Fruit fly (Drosophila melanogaster) whole organism, embryonic: ENCODE measurements around the gene Cdk5alpha.
A peak's percentile ranks its signal among the peaks of the same experiment; 100 is the strongest.

Source experiments
- Awh ChIP-seq: fragments of 200-800 bp; sonication (Bioruptor generic); IDR thresholded peaks from 2 replicates; pipeline ENCODE4, ENCODE4 v1.3.6; 2022; ENCODE audit warnings: missing biosample characterization, missing genetic modification characterization
- B-H2 ChIP-seq: fragments of 200-800 bp; sonication (Bioruptor generic); optimal IDR thresholded peaks from 2 replicates; lab custom pipeline; 2018; ENCODE audit warnings: missing biosample characterization, mild to moderate bottlenecking, missing genetic modification characterization
- Bdp1 ChIP-seq: fragments of 200-800 bp; sonication (Bioruptor generic); optimal IDR thresholded peaks from 3 replicates; lab custom pipeline; 2016; ENCODE audit warnings: missing biosample characterization, missing genetic modification characterization
- Bgb ChIP-seq: fragments of 200-800 bp; sonication (Bioruptor generic); IDR thresholded peaks from 2 replicates; pipeline ENCODE4 v1.3.6; 2022; ENCODE audit warnings: missing biosample characterization, missing genetic modification characterization; ENCODE audit not compliant: partially characterized antibody
- CG10654 ChIP-seq: fragments of 200-800 bp; sonication (Bioruptor generic); optimal IDR thresholded peaks from 2 replicates; lab custom pipeline; 2016; ENCODE audit warnings: missing biosample characterization, missing genetic modification characterization
- CG10959 ChIP-seq: fragments of 200-800 bp; sonication (Bioruptor generic); IDR thresholded peaks from 2 replicates; pipeline ENCODE4 v1.3.6; 2022; ENCODE audit warnings: missing biosample characterization, missing genetic modification characterization
- CG11723 ChIP-seq: fragments of 200-800 bp; sonication (Bioruptor generic); optimal IDR thresholded peaks from 2 replicates; lab custom pipeline; 2017; ENCODE audit warnings: missing biosample characterization, mild to moderate bottlenecking, missing genetic modification characterization
- CG14014 ChIP-seq: fragments of 200-800 bp; sonication (Bioruptor generic); IDR thresholded peaks from 2 replicates; pipeline ENCODE4 v1.3.6; 2022; ENCODE audit warnings: missing biosample characterization, missing genetic modification characterization
- CG15514 ChIP-seq: fragments of 200-800 bp; sonication (Bioruptor generic); optimal IDR thresholded peaks from 3 replicates; lab custom pipeline; 2017; ENCODE audit warnings: missing biosample characterization, missing genetic modification characterization, mild to moderate bottlenecking, moderate library complexity, missing genetic modification reagents
- CG18262 ChIP-seq: fragments of 200-800 bp; optimal IDR thresholded peaks from 3 replicates; lab custom pipeline; 2019; ENCODE audit warnings: missing biosample characterization, mild to moderate bottlenecking, missing genetic modification characterization, moderate library complexity
- CG18619 ChIP-seq: fragments of 200-800 bp; sonication (Bioruptor generic); optimal IDR thresholded peaks from 3 replicates; lab custom pipeline; 2017; ENCODE audit warnings: missing biosample characterization, mild to moderate bottlenecking, missing genetic modification characterization
- CG18764 ChIP-seq: fragments of 200-800 bp; sonication (Bioruptor generic); optimal IDR thresholded peaks from 3 replicates; lab custom pipeline; 2016; ENCODE audit warnings: missing biosample characterization, missing genetic modification characterization
- CG3065 ChIP-seq: fragments of 200-800 bp; sonication (Bioruptor generic); optimal IDR thresholded peaks from 2 replicates; lab custom pipeline; 2016; ENCODE audit warnings: missing biosample characterization, missing genetic modification characterization
- CG33557 ChIP-seq: fragments of 200-800 bp; sonication (Bioruptor generic); optimal IDR thresholded peaks from 2 replicates; lab custom pipeline; 2019; ENCODE audit warnings: missing biosample characterization, mild to moderate bottlenecking, missing genetic modification characterization, moderate library complexity
- CG3726 ChIP-seq: fragments of 200-800 bp; sonication (Bioruptor generic); IDR thresholded peaks from 3 replicates; pipeline ENCODE4, ENCODE4 v1.3.6; 2022; ENCODE audit warnings: missing biosample characterization, missing genetic modification characterization
- CG3995 ChIP-seq: fragments of 200-800 bp; sonication (Bioruptor generic); optimal IDR thresholded peaks from 3 replicates; lab custom pipeline; 2016; ENCODE audit warnings: missing biosample characterization, missing genetic modification characterization
- CG4328 ChIP-seq: fragments of 200-800 bp; sonication (Bioruptor generic); optimal IDR thresholded peaks from 3 replicates; lab custom pipeline; 2017; ENCODE audit warnings: missing biosample characterization, missing genetic modification reagents, missing genetic modification characterization
- CG4730 ChIP-seq: fragments of 200-800 bp; sonication (Bioruptor generic); IDR thresholded peaks from 2 replicates; pipeline ENCODE4 v1.3.6; 2022; ENCODE audit warnings: missing biosample characterization, missing genetic modification characterization
- CG4820 ChIP-seq: fragments of 200-800 bp; sonication (Bioruptor generic); optimal IDR thresholded peaks from 3 replicates; lab custom pipeline; 2016; ENCODE audit warnings: missing biosample characterization, missing genetic modification characterization
- CG6272 ChIP-seq: fragments of 200-800 bp; sonication (Bioruptor generic); IDR thresholded peaks from 2 replicates; pipeline ENCODE4 v1.3.6; 2022; ENCODE audit warnings: missing biosample characterization, missing genetic modification characterization
- CG7271 ChIP-seq: fragments of 200-800 bp; sonication (Bioruptor generic); optimal IDR thresholded peaks from 2 replicates; lab custom pipeline; 2018; ENCODE audit warnings: missing biosample characterization, mild to moderate bottlenecking, missing genetic modification characterization, moderate library complexity
- Doc3 ChIP-seq: fragments of 200-800 bp; sonication (Bioruptor generic); IDR thresholded peaks from 3 replicates; pipeline ENCODE4 v1.3.6; 2022; ENCODE audit warnings: missing biosample characterization, missing genetic modification characterization; ENCODE audit not compliant: partially characterized antibody
- E2f1 ChIP-seq: fragments of 200-800 bp; sonication (Bioruptor generic); IDR thresholded peaks from 2 replicates; pipeline ENCODE4 v1.3.6; 2022; ENCODE audit warnings: missing biosample characterization, missing genetic modification characterization
- Ets97D ChIP-seq: fragments of 200-800 bp; sonication (Bioruptor generic); optimal IDR thresholded peaks from 3 replicates; lab custom pipeline; 2016; ENCODE audit warnings: missing biosample characterization, missing genetic modification characterization
- GATAe ChIP-seq: fragments of 200-800 bp; sonication (Bioruptor generic); conservative IDR thresholded peaks from 2 replicates; pipeline ENCODE4 v1.3.6; 2022; ENCODE audit warnings: missing biosample characterization, missing genetic modification characterization
- Gug ChIP-seq: fragments of 200-800 bp; sonication (Bioruptor generic); IDR thresholded peaks from 4 replicates; pipeline ENCODE4 v1.3.6; 2022; ENCODE audit warnings: missing biosample characterization, missing genetic modification characterization
- HLH54F ChIP-seq: fragments of 200-800 bp; sonication (Bioruptor generic); optimal IDR thresholded peaks from 3 replicates; lab custom pipeline; 2016; ENCODE audit warnings: missing biosample characterization, missing genetic modification characterization
- Hey ChIP-seq: fragments of 200-800 bp; sonication (Bioruptor generic); optimal IDR thresholded peaks from 3 replicates; lab custom pipeline; 2018; ENCODE audit warnings: missing biosample characterization, mild to moderate bottlenecking, missing genetic modification characterization
- MBD-R2 ChIP-seq: fragments of 200-800 bp; sonication (Bioruptor generic); IDR thresholded peaks from 2 replicates; pipeline ENCODE4 v1.3.6; 2022; ENCODE audit warnings: missing biosample characterization, missing genetic modification characterization
- Mad ChIP-seq: fragments of 200-800 bp; sonication (Bioruptor generic); optimal IDR thresholded peaks from 2 replicates; lab custom pipeline; 2016; ENCODE audit warnings: missing biosample characterization, missing genetic modification characterization
- Mes4 ChIP-seq: fragments of 200-800 bp; sonication (Bioruptor generic); optimal IDR thresholded peaks from 2 replicates; lab custom pipeline; 2016; ENCODE audit warnings: missing biosample characterization, missing genetic modification characterization
- Neu2 ChIP-seq: fragments of 200-800 bp; sonication (Bioruptor generic); optimal IDR thresholded peaks from 3 replicates; lab custom pipeline; 2016; ENCODE audit warnings: missing biosample characterization, missing genetic modification characterization, borderline replicate concordance
- PHDP ChIP-seq: fragments of 200-800 bp; sonication (Bioruptor generic); optimal IDR thresholded peaks from 3 replicates; lab custom pipeline; 2018; ENCODE audit warnings: missing biosample characterization, mild to moderate bottlenecking, missing genetic modification characterization, moderate library complexity
- Poxn ChIP-seq: fragments of 200-800 bp; sonication (Bioruptor generic); IDR thresholded peaks from 2 replicates; pipeline ENCODE4 v1.3.6; 2022; ENCODE audit warnings: missing biosample characterization, missing genetic modification characterization
- ab ChIP-seq: fragments of 200-800 bp; sonication (Bioruptor generic); optimal IDR thresholded peaks from 2 replicates; lab custom pipeline; 2016; ENCODE audit warnings: missing biosample characterization, missing genetic modification characterization
- ap ChIP-seq: fragments of 200-800 bp; sonication (Bioruptor generic); IDR thresholded peaks from 2 replicates; pipeline ENCODE4 v1.3.6; 2022; ENCODE audit warnings: missing biosample characterization, missing genetic modification characterization
- bsh ChIP-seq, 2 experiments: fragments of 200-800 bp; sonication (Bioruptor generic); optimal IDR thresholded peaks; 2 replicates each; lab custom pipeline; 2017 to 2018; ENCODE audit warnings: mild to moderate bottlenecking in 2 of 2, missing biosample characterization in 2 of 2, missing genetic modification characterization in 2 of 2, moderate library complexity in 1 of 2
- cad ChIP-seq: fragments of >200 bp; optimal IDR thresholded peaks from 2 replicates; lab custom pipeline; 2017; ENCODE audit warnings: missing biosample characterization, missing genetic modification characterization
- cas ChIP-seq: fragments of 200-800 bp; sonication (Bioruptor generic); IDR thresholded peaks from 2 replicates; pipeline ENCODE4 v1.3.6; 2022; ENCODE audit warnings: missing biosample characterization, missing genetic modification characterization
- disco-r ChIP-seq: fragments of 200-800 bp; sonication (Bioruptor generic); optimal IDR thresholded peaks from 2 replicates; lab custom pipeline; 2016; ENCODE audit warnings: missing biosample characterization, missing genetic modification characterization
- nmo ChIP-seq: fragments of 200-800 bp; sonication (Bioruptor generic); optimal IDR thresholded peaks from 2 replicates; lab custom pipeline; 2018; ENCODE audit warnings: missing biosample characterization, mild to moderate bottlenecking, missing genetic modification characterization, moderate library complexity
- org-1 ChIP-seq: fragments of 200-800 bp; sonication (Bioruptor generic); optimal IDR thresholded peaks from 2 replicates; lab custom pipeline; 2017; ENCODE audit warnings: missing biosample characterization, missing genetic modification characterization
- otp ChIP-seq: fragments of 200-800 bp; sonication (Bioruptor generic); IDR thresholded peaks from 3 replicates; pipeline ENCODE4, ENCODE4 v1.3.6; 2022; ENCODE audit warnings: missing biosample characterization, missing genetic modification characterization
- pb ChIP-seq: fragments of 200-800 bp; sonication (Bioruptor generic); optimal IDR thresholded peaks from 3 replicates; lab custom pipeline; 2016; ENCODE audit warnings: missing biosample characterization, missing genetic modification characterization
- pnt ChIP-seq: fragments of 200-800 bp; sonication (Bioruptor generic); optimal IDR thresholded peaks from 3 replicates; lab custom pipeline; 2016; ENCODE audit warnings: missing biosample characterization, missing genetic modification characterization
- psq ChIP-seq: fragments of 200-800 bp; sonication (Bioruptor generic); optimal IDR thresholded peaks from 2 replicates; lab custom pipeline; 2017; ENCODE audit warnings: missing biosample characterization, missing genetic modification characterization
- schlank ChIP-seq: fragments of 200-800 bp; sonication (Bioruptor generic); optimal IDR thresholded peaks from 2 replicates; lab custom pipeline; 2018; ENCODE audit warnings: missing biosample characterization, mild to moderate bottlenecking, missing genetic modification characterization
- sna ChIP-seq: fragments of 200-800 bp; sonication (Bioruptor generic); IDR thresholded peaks from 2 replicates; pipeline ENCODE4 v1.3.6; 2022; ENCODE audit warnings: missing biosample characterization, missing genetic modification characterization; ENCODE audit not compliant: partially characterized antibody
- stwl ChIP-seq: fragments of 200-800 bp; sonication (Bioruptor generic); optimal IDR thresholded peaks from 3 replicates; lab custom pipeline; 2018; ENCODE audit warnings: missing biosample characterization, mild to moderate bottlenecking, missing genetic modification characterization, moderate library complexity
- tll ChIP-seq, 2 experiments: fragments of 200-800 bp in 1 of 2; fragments of >200 bp in 1 of 2; sonication (Bioruptor generic) in 1 of 2; optimal IDR thresholded peaks; 2 replicates each; lab custom pipeline; 2017 to 2019; ENCODE audit warnings: missing biosample characterization in 2 of 2, missing genetic modification characterization in 2 of 2, mild to moderate bottlenecking in 1 of 2, moderate library complexity in 1 of 2
- z ChIP-seq: fragments of 200-800 bp; sonication (Bioruptor generic); IDR thresholded peaks from 3 replicates; pipeline ENCODE4 v1.3.6; 2022; ENCODE audit warnings: missing biosample characterization, missing genetic modification characterization

Cdk5alpha gene

dm6 chr2L:10334854-10335277 is 24.1 kb upstream of the Cdk5alpha start (continued):
- TF ChIP-seq CG7271 (tag; lab: Kevin White, UChicago), result no peak
- no peak for TF ChIP-seq CG4730
- peak; percentile 65 for TF ChIP-seq PHDP
- no peak for TF ChIP-seq Poxn (GFP tag; lab: Robert Waterston, UW)
- peak; percentile 41 for TF ChIP-seq CG18262 (tag; lab: Kevin White, UChicago)
- TF ChIP-seq CG18619, result peak; percentile 17
- TF ChIP-seq Bgb (GFP tag; lab: Robert Waterston, UW), result peak; percentile 74
- no peak for TF ChIP-seq Ets97D (GFP tag; lab: Kevin White, UChicago)
- peak; percentile 65 for TF ChIP-seq stwl (tag; lab: Kevin White, UChicago)
- TF ChIP-seq disco-r, result peak; percentile 24
- peak; percentile 51 for TF ChIP-seq ab (GFP tag; lab: Kevin White, UChicago)
- TF ChIP-seq CG6272, result no peak
- no peak for TF ChIP-seq Mad (GFP tag; lab: Kevin White, UChicago)
- TF ChIP-seq CG10654 (GFP tag; lab: Kevin White, UChicago), result peak; percentile 14
- no peak for TF ChIP-seq Mes4 (GFP tag; lab: Kevin White, UChicago)
- peak; percentile 35 for TF ChIP-seq nmo (GFP tag; lab: Kevin White, UChicago)
- TF ChIP-seq CG18764 (GFP tag; lab: Kevin White, UChicago), result no peak
- no peak for TF ChIP-seq psq (GFP tag; lab: Kevin White, UChicago)
- TF ChIP-seq CG4328 (GFP tag; lab: Kevin White, UChicago), result peak; percentile 88
- TF ChIP-seq HLH54F, result peak; percentile 25
- no peak for TF ChIP-seq tll (GFP tag; optimal IDR thresholded peaks at IDR 0.05; lab: Kevin White, UChicago)
- peak; percentile 75 for TF ChIP-seq CG11723 (GFP tag; lab: Kevin White, UChicago)
- peak; percentile 93 for TF ChIP-seq GATAe (GFP tag; lab: Robert Waterston, UW)
- TF ChIP-seq cas, result no peak
- TF ChIP-seq z (GFP tag; lab: Robert Waterston, UW), result no peak
- peak; percentile 13 for TF ChIP-seq CG3995 (GFP tag; lab: Kevin White, UChicago)
- TF ChIP-seq E2f1 (GFP tag; lab: Robert Waterston, UW), result no peak
- TF ChIP-seq CG14014 (GFP tag; lab: Robert Waterston, UW), result peak; percentile 56; the same call in 1 of the 2 replicates
- TF ChIP-seq pnt (GFP tag; lab: Kevin White, UChicago), result peak; percentile 27
- peak; percentile 81 for TF ChIP-seq MBD-R2
- peak; percentile 87 for TF ChIP-seq B-H2 (GFP tag; lab: Kevin White, UChicago)
- no peak for TF ChIP-seq CG3065
- TF ChIP-seq CG15514 (GFP tag; lab: Kevin White, UChicago), result peak; percentile 96
- no peak for TF ChIP-seq Bdp1
- TF ChIP-seq bsh (GFP tag; optimal IDR thresholded peaks at IDR 0.05; lab: Kevin White, UChicago), result peak; percentile 43 to 48
- TF ChIP-seq Awh (GFP tag; lab: Robert Waterston, UW), result peak; percentile 78; the same call in 1 of the 2 replicates
- TF ChIP-seq cad (GFP tag; lab: Kevin White, UChicago), result no peak
- peak; percentile 63 for TF ChIP-seq sna
- no peak; the same call in 2 of the 3 replicates for TF ChIP-seq otp (GFP tag; lab: Robert Waterston, UW)
- no peak for TF ChIP-seq CG3726 (GFP tag; lab: Robert Waterston, UW)
- no peak for TF ChIP-seq org-1 (GFP tag; lab: Kevin White, UChicago)
- peak; percentile 76 for TF ChIP-seq CG33557 (GFP tag; lab: Kevin White, UChicago)
- TF ChIP-seq CG4820, result peak; percentile 2
- TF ChIP-seq CG10959, result no peak
- TF ChIP-seq pb (GFP tag; lab: Kevin White, UChicago), result peak; percentile 16
- no peak for TF ChIP-seq ap (GFP tag; lab: Robert Waterston, UW)
- no peak for TF ChIP-seq Gug (GFP tag; lab: Robert Waterston, UW)
- TF ChIP-seq Doc3 (GFP tag; lab: Robert Waterston, UW), result 0 out of 3 replicates have a peak, but pooled peaks have one; percentile 11
- TF ChIP-seq Hey (tag; lab: Kevin White, UChicago), result no peak
- no peak for TF ChIP-seq Neu2 (GFP tag; lab: Kevin White, UChicago)
- TF ChIP-seq schlank (tag; lab: Kevin White, UChicago), result peak; percentile 69
